Fruit fly (Drosophila melanogaster) whole organism, embryonic: Measurements from ENCODE around the gene RpS17.

ENCODE experiments used
- CG10431 ChIP-seq: fragments of 200-800 bp; sonication (Bioruptor generic); optimal IDR thresholded peaks from 3 replicates; lab custom pipeline; 2018; ENCODE audit warnings: missing biosample characterization, mild to moderate bottlenecking, missing genetic modification characterization
- CG11723 ChIP-seq: fragments of 200-800 bp; sonication (Bioruptor generic); optimal IDR thresholded peaks from 2 replicates; lab custom pipeline; 2017; ENCODE audit warnings: missing biosample characterization, mild to moderate bottlenecking, missing genetic modification characterization
- CG12155 ChIP-seq: fragments of 200-800 bp; sonication (Bioruptor generic); optimal IDR thresholded peaks from 3 replicates; lab custom pipeline; 2016; ENCODE audit warnings: missing biosample characterization, missing genetic modification characterization
- CG13424 ChIP-seq: fragments of 200-800 bp; sonication (Bioruptor generic); optimal IDR thresholded peaks from 2 replicates; lab custom pipeline; 2019; ENCODE audit warnings: missing biosample characterization, mild to moderate bottlenecking, missing genetic modification characterization, moderate library complexity
- CG14014 ChIP-seq: fragments of 200-800 bp; sonication (Bioruptor generic); IDR thresholded peaks from 2 replicates; pipeline ENCODE4 v1.3.6; 2022; ENCODE audit warnings: missing biosample characterization, missing genetic modification characterization
- CG14050 ChIP-seq: fragments of 200-800 bp; sonication (Bioruptor generic); IDR thresholded peaks from 3 replicates; pipeline ENCODE4 v1.3.6; 2022; ENCODE audit warnings: missing biosample characterization, missing genetic modification characterization
- CG14667 ChIP-seq: fragments of 200-800 bp; sonication (Bioruptor generic); IDR thresholded peaks from 2 replicates; pipeline ENCODE4 v1.3.6; 2022; ENCODE audit warnings: missing biosample characterization, missing genetic modification characterization
- CG16813 ChIP-seq: fragments of 200-800 bp; sonication (Bioruptor generic); IDR thresholded peaks from 3 replicates; pipeline ENCODE4 v1.3.6; 2022; ENCODE audit warnings: missing biosample characterization, missing genetic modification characterization; ENCODE audit not compliant: partially characterized antibody
- CG17385 ChIP-seq: fragments of 200-800 bp; sonication (Bioruptor generic); optimal IDR thresholded peaks from 3 replicates; lab custom pipeline; 2018; ENCODE audit warnings: missing biosample characterization, mild to moderate bottlenecking, missing genetic modification characterization
- CG18011 ChIP-seq: fragments of 200-800 bp; sonication (Bioruptor generic); optimal IDR thresholded peaks from 2 replicates; lab custom pipeline; 2017; ENCODE audit warnings: missing biosample characterization, missing genetic modification characterization, mild to moderate bottlenecking, moderate library complexity, missing genotype
- CG3065 ChIP-seq: fragments of 200-800 bp; sonication (Bioruptor generic); optimal IDR thresholded peaks from 2 replicates; lab custom pipeline; 2016; ENCODE audit warnings: missing biosample characterization, missing genetic modification characterization
- CG3163 ChIP-seq: fragments of 200-800 bp; sonication (Bioruptor generic); optimal IDR thresholded peaks from 3 replicates; lab custom pipeline; 2016; ENCODE audit warnings: missing biosample characterization, missing genetic modification characterization
- CG33213 ChIP-seq: fragments of 200-800 bp; sonication (Bioruptor generic); optimal IDR thresholded peaks from 3 replicates; lab custom pipeline; 2016; ENCODE audit warnings: missing biosample characterization, missing genetic modification characterization
- CG34376 ChIP-seq: fragments of 200-800 bp; sonication (Bioruptor generic); optimal IDR thresholded peaks from 2 replicates; lab custom pipeline; 2018; ENCODE audit warnings: missing biosample characterization, mild to moderate bottlenecking, missing genetic modification characterization
- CG3995 ChIP-seq: fragments of 200-800 bp; sonication (Bioruptor generic); optimal IDR thresholded peaks from 3 replicates; lab custom pipeline; 2016; ENCODE audit warnings: missing biosample characterization, missing genetic modification characterization
- CG4617 ChIP-seq: fragments of 200-800 bp; sonication (Bioruptor generic); optimal IDR thresholded peaks from 3 replicates; lab custom pipeline; 2016; ENCODE audit warnings: missing biosample characterization, missing genetic modification characterization, borderline replicate concordance
- CG6254 ChIP-seq: fragments of 200-800 bp; sonication (Bioruptor generic); optimal IDR thresholded peaks from 3 replicates; lab custom pipeline; 2017; ENCODE audit warnings: mild to moderate bottlenecking, missing biosample characterization, missing genetic modification reagents, missing genetic modification characterization
- CG6791 ChIP-seq: fragments of 200-800 bp; sonication (Bioruptor generic); IDR thresholded peaks from 3 replicates; pipeline ENCODE4 v1.3.6; 2022; ENCODE audit warnings: missing biosample characterization, missing genetic modification characterization; ENCODE audit not compliant: partially characterized antibody
- CG6854 ChIP-seq: fragments of 200-800 bp; sonication (Bioruptor generic); optimal IDR thresholded peaks from 3 replicates; lab custom pipeline; 2017; ENCODE audit warnings: missing biosample characterization, mild to moderate bottlenecking, missing genetic modification characterization
- CG7372 ChIP-seq: fragments of 200-800 bp; sonication (Bioruptor generic); IDR thresholded peaks from 2 replicates; pipeline ENCODE4 v1.3.6; 2022; ENCODE audit warnings: missing biosample characterization, missing genetic modification characterization
- CG7745 ChIP-seq: fragments of 200-800 bp; sonication (Bioruptor generic); optimal IDR thresholded peaks from 2 replicates; lab custom pipeline; 2018; ENCODE audit warnings: missing biosample characterization, mild to moderate bottlenecking, missing genetic modification characterization, moderate library complexity
- CG8359 ChIP-seq: fragments of 200-800 bp; sonication (Bioruptor generic); optimal IDR thresholded peaks from 2 replicates; lab custom pipeline; 2017; ENCODE audit warnings: missing biosample characterization, mild to moderate bottlenecking, missing genetic modification characterization, borderline replicate concordance
- CG8944 ChIP-seq: fragments of 200-800 bp; sonication (Bioruptor generic); optimal IDR thresholded peaks from 3 replicates; lab custom pipeline; 2016; ENCODE audit warnings: missing biosample characterization, missing genetic modification characterization
- CG9817 ChIP-seq: fragments of 200-800 bp; sonication (Bioruptor generic); optimal IDR thresholded peaks from 2 replicates; lab custom pipeline; 2018; ENCODE audit warnings: missing biosample characterization, mild to moderate bottlenecking, missing genetic modification characterization, moderate library complexity
- CG9932 ChIP-seq: fragments of 200-800 bp; sonication (Bioruptor generic); IDR thresholded peaks from 2 replicates; pipeline ENCODE4 v1.3.6; 2022; ENCODE audit warnings: missing biosample characterization, missing genetic modification characterization
- CHES-1-like ChIP-seq: fragments of 200-800 bp; sonication (Bioruptor generic); optimal IDR thresholded peaks from 2 replicates; lab custom pipeline; 2016; ENCODE audit warnings: missing biosample characterization, missing genetic modification characterization
- Kr ChIP-seq: fragments of 200-800 bp; sonication (Bioruptor generic); optimal IDR thresholded peaks from 2 replicates; lab custom pipeline; 2017; ENCODE audit warnings: missing biosample characterization, mild to moderate bottlenecking, missing genetic modification characterization
- Ptx1 ChIP-seq: fragments of 200-800 bp; sonication (Bioruptor generic); IDR thresholded peaks from 2 replicates; pipeline ENCODE4 v1.3.6; 2022; ENCODE audit warnings: missing biosample characterization, missing genetic modification characterization
- Side ChIP-seq: fragments of 200-800 bp; sonication (Bioruptor generic); optimal IDR thresholded peaks from 2 replicates; lab custom pipeline; 2016; ENCODE audit warnings: missing biosample characterization, missing genetic modification characterization
- Six4 ChIP-seq: fragments of 200-800 bp; sonication (Bioruptor generic); optimal IDR thresholded peaks from 2 replicates; lab custom pipeline; 2016; ENCODE audit warnings: missing biosample characterization, missing genetic modification characterization
- Sox102F ChIP-seq: fragments of 200-800 bp; sonication (Bioruptor generic); optimal IDR thresholded peaks from 2 replicates; lab custom pipeline; 2018; ENCODE audit warnings: missing biosample characterization, mild to moderate bottlenecking, missing genetic modification characterization, moderate library complexity
- Vsx1 ChIP-seq: fragments of 200-800 bp; sonication (Bioruptor generic); optimal IDR thresholded peaks from 2 replicates; lab custom pipeline; 2017; ENCODE audit warnings: missing biosample characterization, mild to moderate bottlenecking, missing genetic modification characterization, missing genetic modification reagents
- ara ChIP-seq: fragments of 200-800 bp; sonication (Bioruptor generic); IDR thresholded peaks from 2 replicates; pipeline ENCODE4 v1.3.6; 2022; ENCODE audit warnings: missing biosample characterization, missing genetic modification characterization
- chm ChIP-seq: fragments of 200-800 bp; sonication (Bioruptor generic); IDR thresholded peaks from 2 replicates; pipeline ENCODE4 v1.3.6; 2022; ENCODE audit warnings: missing biosample characterization, missing genetic modification characterization
- dmrt11E ChIP-seq: fragments of 200-800 bp; sonication (Bioruptor generic); optimal IDR thresholded peaks from 3 replicates; lab custom pipeline; 2018; ENCODE audit warnings: missing biosample characterization, mild to moderate bottlenecking, missing genetic modification characterization, moderate library complexity
- dysf ChIP-seq: fragments of 200-800 bp; sonication (Bioruptor generic); IDR thresholded peaks from 3 replicates; pipeline ENCODE4 v1.3.6; 2022; ENCODE audit warnings: missing biosample characterization, missing genetic modification characterization
- gcm ChIP-seq: fragments of 200-800 bp; sonication (Bioruptor generic); optimal IDR thresholded peaks from 2 replicates; lab custom pipeline; 2019; ENCODE audit warnings: missing biosample characterization, mild to moderate bottlenecking, missing genetic modification characterization, moderate library complexity
- gem ChIP-seq: fragments of 200-800 bp; sonication (Bioruptor generic); optimal IDR thresholded peaks from 2 replicates; lab custom pipeline; 2019; ENCODE audit warnings: missing biosample characterization, mild to moderate bottlenecking, missing genetic modification characterization, moderate library complexity
- ham ChIP-seq: fragments of 200-800 bp; sonication (Bioruptor generic); IDR thresholded peaks from 2 replicates; pipeline ENCODE4 v1.3.6; 2022; ENCODE audit warnings: missing biosample characterization, missing genetic modification characterization
- mld ChIP-seq: fragments of 200-800 bp; sonication (Bioruptor generic); IDR thresholded peaks from 3 replicates; pipeline ENCODE4 v1.3.6; 2022; ENCODE audit warnings: missing biosample characterization, missing genetic modification characterization; ENCODE audit not compliant: partially characterized antibody
- nom ChIP-seq: fragments of 200-800 bp; sonication (Bioruptor generic); optimal IDR thresholded peaks from 2 replicates; lab custom pipeline; 2017; ENCODE audit warnings: missing biosample characterization, missing genetic modification characterization, mild to moderate bottlenecking, moderate library complexity, missing genetic modification reagents
- pb ChIP-seq: fragments of 200-800 bp; sonication (Bioruptor generic); optimal IDR thresholded peaks from 3 replicates; lab custom pipeline; 2016; ENCODE audit warnings: missing biosample characterization, missing genetic modification characterization
- run ChIP-seq: fragments of 200-800 bp; sonication (Bioruptor generic); optimal IDR thresholded peaks from 3 replicates; lab custom pipeline; 2018; ENCODE audit warnings: missing biosample characterization, mild to moderate bottlenecking, missing genetic modification characterization
- slbo ChIP-seq: fragments of 200-800 bp; sonication (Bioruptor generic); IDR thresholded peaks from 2 replicates; pipeline ENCODE4 v1.3.6; 2022; ENCODE audit warnings: missing biosample characterization, missing genetic modification characterization
- tin ChIP-seq: fragments of 200-800 bp; sonication (Bioruptor generic); optimal IDR thresholded peaks from 3 replicates; lab custom pipeline; 2016; ENCODE audit warnings: missing biosample characterization, missing genetic modification characterization
- tio ChIP-seq: fragments of 200-800 bp; sonication (Bioruptor generic); optimal IDR thresholded peaks from 2 replicates; lab custom pipeline; 2017; ENCODE audit warnings: missing biosample characterization, missing genetic modification characterization, inconsistent platforms
- tna ChIP-seq: fragments of 200-800 bp; sonication (Bioruptor generic); IDR thresholded peaks from 2 replicates; pipeline ENCODE4 v1.3.6; 2022; ENCODE audit warnings: missing biosample characterization, missing genetic modification characterization; ENCODE audit not compliant: partially characterized antibody
- unc-4 ChIP-seq: fragments of 200-800 bp; sonication (Bioruptor generic); IDR thresholded peaks from 2 replicates; pipeline ENCODE4 v1.3.6; 2022; ENCODE audit warnings: missing biosample characterization, missing genetic modification characterization; ENCODE audit not compliant: partially characterized antibody
- vnd ChIP-seq: fragments of 200-800 bp; sonication (Bioruptor generic); IDR thresholded peaks from 3 replicates; pipeline ENCODE4 v1.3.6; 2022; ENCODE audit warnings: missing biosample characterization, missing genetic modification characterization; ENCODE audit not compliant: partially characterized antibody

The RpS17 gene

DNA sequence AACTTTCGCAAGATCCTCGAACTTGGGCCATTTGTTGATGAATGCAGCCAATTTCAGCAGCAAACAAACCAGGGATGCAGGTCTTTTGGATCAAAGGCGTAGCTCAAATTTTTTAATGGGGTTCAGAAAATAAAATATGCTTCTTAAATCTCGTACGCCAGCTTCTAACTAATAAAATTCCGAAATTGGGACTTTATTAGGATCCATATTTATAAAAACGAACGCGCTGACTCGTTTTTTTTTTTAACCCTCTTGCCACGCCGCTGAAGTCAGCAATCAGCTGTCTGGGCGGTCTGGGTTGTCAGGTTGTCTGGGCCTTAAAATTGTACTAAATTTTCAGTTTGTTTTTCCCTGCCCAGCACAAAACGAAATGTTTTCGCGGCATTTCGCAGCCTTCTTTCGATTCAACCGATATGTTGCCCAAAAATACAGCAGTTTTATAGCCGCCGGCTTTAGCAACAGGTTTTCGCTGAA lies 28.0 kb upstream of the RpS17 start, which contains the start of gene CG3437 (continued):
- TF ChIP-seq CG13424 (tag; lab: Kevin White, UChicago) (peak; percentile 99), Side (GFP tag; lab: Kevin White, UChicago) (peak; percentile 99), ara (GFP tag; lab: Robert Waterston, UW) (peak; percentile 100), CG17385 (GFP tag; lab: Kevin White, UChicago) (peak; percentile 98), tio (GFP tag; lab: Kevin White, UChicago) (peak; percentile 98), ham (peak; percentile 97), CG16813 (GFP tag; lab: Robert Waterston, UW) (0 out of 3 replicates have a peak, but pooled peaks have one; percentile 38), CG12155 (GFP tag; lab: Kevin White, UChicago) (peak; percentile 98), CG8944 (GFP tag; lab: Kevin White, UChicago) (peak; percentile 99), gem (tag; lab: Kevin White, UChicago) (peak; percentile 99), chm (peak; percentile 99), mld (no peak), CG11723 (GFP tag; lab: Kevin White, UChicago) (peak; percentile 97), unc-4 (0 out of 2 replicates have a peak, but pooled peaks have one; percentile 30), CG7372 (GFP tag; lab: Robert Waterston, UW) (peak; percentile 99), CHES-1-like (GFP tag; lab: Kevin White, UChicago) (peak; percentile 99), slbo (GFP tag; lab: Robert Waterston, UW) (peak; percentile 99), CG34376 (GFP tag; lab: Kevin White, UChicago) (peak; percentile 99), CG3163 (GFP tag; lab: Kevin White, UChicago) (peak; percentile 91), Ptx1 (GFP tag; lab: Robert Waterston, UW) (peak; percentile 100), dysf (GFP tag; lab: Robert Waterston, UW) (peak; percentile 100), CG6791 (GFP tag; lab: Robert Waterston, UW) (no peak), tna (GFP tag; lab: Robert Waterston, UW) (no peak), CG7745 (tag; lab: Kevin White, UChicago) (peak; percentile 87), CG6854 (peak; percentile 98), CG9932 (peak; percentile 99), CG18011 (GFP tag; lab: Kevin White, UChicago) (peak; percentile 93), vnd (GFP tag; lab: Robert Waterston, UW) (0 out of 3 replicates have a peak, but pooled peaks have one; percentile 29), CG14050 (GFP tag; lab: Robert Waterston, UW) (peak; percentile 99), nom (GFP tag; lab: Kevin White, UChicago) (peak; percentile 99), Kr (peak; percentile 71), CG3995 (GFP tag; lab: Kevin White, UChicago) (peak; percentile 82), CG8359 (GFP tag; lab: Kevin White, UChicago) (peak; percentile 94), CG14667 (GFP tag; lab: Robert Waterston, UW) (peak; percentile 99), CG9817 (tag; lab: Kevin White, UChicago) (peak; percentile 99), CG10431 (peak; percentile 95), tin (GFP tag; lab: Kevin White, UChicago) (peak; percentile 98), CG6254 (GFP tag; lab: Kevin White, UChicago) (peak; percentile 96), run (tag; lab: Kevin White, UChicago) (peak; percentile 94), Sox102F (peak; percentile 99), Vsx1 (GFP tag; lab: Kevin White, UChicago) (peak; percentile 97), CG3065 (GFP tag; lab: Kevin White, UChicago) (peak; percentile 97), dmrt11E (tag; lab: Kevin White, UChicago) (peak; percentile 97), CG14014 (GFP tag; lab: Robert Waterston, UW) (peak; percentile 99), CG33213 (GFP tag; lab: Kevin White, UChicago) (peak; percentile 98), CG4617 (GFP tag; lab: Kevin White, UChicago) (peak; percentile 98), Six4 (GFP tag; lab: Kevin White, UChicago) (peak; percentile 97), pb (GFP tag; lab: Kevin White, UChicago) (peak; percentile 98), gcm (GFP tag; lab: Kevin White, UChicago) (peak; percentile 97)
